Worm (Caenorhabditis elegans) whole organism, young adult: ENCODE results near the gene cand-1.

Experiments used
- B0336.3 ChIP-seq: fragments of 200-800 bp; sonication (Bioruptor generic); IDR thresholded peaks from 2 replicates; pipeline ENCODE4 v1.3.6; 2022; ENCODE audit warnings: missing genetic modification characterization, missing compliant biosample characterization
- C06A6.2 ChIP-seq: fragments of 200-800 bp; sonication (Bioruptor generic); conservative IDR thresholded peaks from 2 replicates; pipeline ENCODE4 v1.3.6; 2022; ENCODE audit warnings: missing genetic modification characterization, missing compliant biosample characterization
- F23B12.7 ChIP-seq: sonication (generic microtip); optimal IDR thresholded peaks from 2 replicates; lab custom pipeline; 2017; ENCODE audit warnings: missing genetic modification characterization, mild to moderate bottlenecking, missing compliant biosample characterization, antibody characterized with exemption, moderate library complexity; ENCODE audit not compliant: insufficient read depth
- F39B2.1 ChIP-seq: fragments of 200-800 bp; sonication (Bioruptor generic); IDR thresholded peaks from 2 replicates; pipeline ENCODE4 v1.3.6; 2022; ENCODE audit warnings: missing genetic modification reagents, missing genetic modification characterization, missing compliant biosample characterization
- F49E8.2 ChIP-seq: sonication (generic microtip); optimal IDR thresholded peaks from 3 replicates; lab custom pipeline; 2017; ENCODE audit warnings: missing genetic modification characterization, mild to moderate bottlenecking, missing compliant biosample characterization, antibody characterized with exemption, moderate library complexity; ENCODE audit not compliant: insufficient read depth
- F52B5.7 ChIP-seq: sonication (generic microtip); optimal IDR thresholded peaks from 2 replicates; lab custom pipeline; 2016; ENCODE audit warnings: mild to moderate bottlenecking, missing genetic modification characterization, missing compliant biosample characterization
- T07F8.4 ChIP-seq: sonication (generic microtip); optimal IDR thresholded peaks from 2 replicates; lab custom pipeline; 2016; ENCODE audit warnings: mild to moderate bottlenecking, missing genetic modification characterization, moderate library complexity, missing compliant biosample characterization
- Y67H2A.10 ChIP-seq: fragments of 200-800 bp; sonication (Bioruptor generic); conservative IDR thresholded peaks from 2 replicates; pipeline ENCODE4 v1.3.6; 2022; ENCODE audit warnings: missing genetic modification reagents, missing genetic modification characterization, missing compliant biosample characterization
- ama-1 ChIP-seq, 3 experiments: fragments of 150-350 bp in 1 of 3; sonication (generic microtip) in 2 of 3; optimal IDR thresholded peaks; 2 replicates each; lab custom pipeline; 2014 to 2018; ENCODE audit warnings: missing biosample characterization in 2 of 3, missing genetic modification characterization in 2 of 3, missing genetic modification reagents in 2 of 3
- attf-6 ChIP-seq: fragments of 200-800 bp; sonication (Bioruptor generic); IDR thresholded peaks from 2 replicates; pipeline ENCODE4 v1.3.6; 2022; ENCODE audit warnings: missing genetic modification reagents, missing genetic modification characterization, missing compliant biosample characterization
- cebp-1 ChIP-seq, 2 experiments: fragments of 200-800 bp in 1 of 2; sonication (Bioruptor generic) in 1 of 2; sonication (generic microtip) in 1 of 2; IDR thresholded peaks in 1 of 2; optimal IDR thresholded peaks in 1 of 2; 2 replicates each; pipeline versions ENCODE4 v1.3.6 to Lab custom; 2017 to 2022; ENCODE audit warnings: missing compliant biosample characterization in 2 of 2, missing genetic modification characterization in 2 of 2, mild to moderate bottlenecking in 1 of 2, missing genetic modification reagents in 1 of 2, moderate library complexity in 1 of 2
- efl-1 ChIP-seq: fragments of 150-350 bp; optimal IDR thresholded peaks from 2 replicates; lab custom pipeline; 2014; ENCODE audit warnings: missing biosample characterization, missing genetic modification reagents, missing genetic modification characterization
- egrh-3 ChIP-seq: fragments of 200-800 bp; sonication (Bioruptor generic); IDR thresholded peaks from 2 replicates; pipeline ENCODE4 v1.3.6; 2022; ENCODE audit warnings: missing genetic modification reagents, missing genetic modification characterization, missing compliant biosample characterization
- hlh-12 ChIP-seq: sonication (generic microtip); optimal IDR thresholded peaks from 2 replicates; lab custom pipeline; 2016; ENCODE audit warnings: missing genetic modification characterization, missing compliant biosample characterization
- hmg-1.2 ChIP-seq: fragments of 200-800 bp; sonication (Bioruptor generic); IDR thresholded peaks from 2 replicates; pipeline ENCODE4 v1.3.6; 2022; ENCODE audit warnings: missing genetic modification reagents, missing genetic modification characterization, missing compliant biosample characterization
- hmg-20 ChIP-seq: fragments of 200-800 bp; sonication (Bioruptor generic); IDR thresholded peaks from 2 replicates; pipeline ENCODE4 v1.3.6; 2022; ENCODE audit warnings: missing genetic modification reagents, missing genetic modification characterization, missing compliant biosample characterization
- lin-26 ChIP-seq: fragments of 200-800 bp; sonication (Bioruptor generic); IDR thresholded peaks from 2 replicates; pipeline ENCODE4 v1.3.6; 2022; ENCODE audit warnings: missing genetic modification reagents, missing genetic modification characterization, missing compliant biosample characterization
- lin-35 ChIP-seq, 3 experiments: fragments of 150-350 bp in 2 of 3; sonication (generic microtip) in 1 of 3; optimal IDR thresholded peaks; 2 replicates each; lab custom pipeline; 2014 to 2018; ENCODE audit warnings: missing biosample characterization in 3 of 3, missing genetic modification characterization in 3 of 3, missing genetic modification reagents in 3 of 3
- lin-40 ChIP-seq: sonication (generic microtip); optimal IDR thresholded peaks from 2 replicates; lab custom pipeline; 2016; ENCODE audit warnings: missing genetic modification characterization, mild to moderate bottlenecking, missing compliant biosample characterization, missing genotype, missing genetic modification reagents
- lin-54 ChIP-seq: fragments of 200-800 bp; sonication (Bioruptor generic); optimal IDR thresholded peaks from 2 replicates; lab custom pipeline; 2018; ENCODE audit warnings: mild to moderate bottlenecking, missing genetic modification characterization, missing compliant biosample characterization
- lir-1 ChIP-seq: fragments of 200-800 bp; sonication (Bioruptor generic); conservative IDR thresholded peaks from 2 replicates; pipeline ENCODE4 v1.3.6; 2022; ENCODE audit warnings: missing genetic modification reagents, missing genetic modification characterization, missing compliant biosample characterization
- lsl-1 ChIP-seq: fragments of 200-800 bp; sonication (Bioruptor generic); optimal IDR thresholded peaks from 2 replicates; lab custom pipeline; 2018; ENCODE audit warnings: mild to moderate bottlenecking, missing genetic modification characterization, moderate library complexity, missing compliant biosample characterization
- lsy-27 ChIP-seq: sonication (generic microtip); optimal IDR thresholded peaks from 2 replicates; lab custom pipeline; 2017; ENCODE audit warnings: missing genetic modification characterization, mild to moderate bottlenecking, missing compliant biosample characterization, antibody characterized with exemption, missing genotype, borderline replicate concordance; ENCODE audit not compliant: insufficient read depth
- madf-8 ChIP-seq: fragments of 200-800 bp; sonication (Bioruptor generic); conservative IDR thresholded peaks from 2 replicates; pipeline ENCODE4 v1.3.6; 2022; ENCODE audit warnings: missing genetic modification reagents, missing genetic modification characterization, missing compliant biosample characterization
- nfyb-1 ChIP-seq: fragments of 200-800 bp; sonication (Bioruptor generic); IDR thresholded peaks from 2 replicates; pipeline ENCODE4 v1.3.6; 2022; ENCODE audit warnings: missing genetic modification reagents, missing genetic modification characterization, missing compliant biosample characterization
- nhr-120 ChIP-seq: fragments of 200-800 bp; sonication (Bioruptor generic); IDR thresholded peaks from 2 replicates; pipeline ENCODE4 v1.3.6; 2022; ENCODE audit warnings: missing genetic modification characterization, missing compliant biosample characterization
- pbrm-1 ChIP-seq: fragments of 200-800 bp; sonication (Bioruptor generic); IDR thresholded peaks from 2 replicates; pipeline ENCODE4 v1.3.6; 2022; ENCODE audit warnings: missing genetic modification reagents, missing genetic modification characterization, missing compliant biosample characterization
- rcor-1 ChIP-seq: fragments of 200-800 bp; sonication (Bioruptor generic); IDR thresholded peaks from 2 replicates; pipeline ENCODE4 v1.3.6; 2022; ENCODE audit warnings: missing genetic modification reagents, missing genetic modification characterization, missing compliant biosample characterization
- rec-8 ChIP-seq, 2 experiments: sonication (generic microtip); optimal IDR thresholded peaks; 2 replicates each; lab custom pipeline; 2016; ENCODE audit warnings: mild to moderate bottlenecking in 2 of 2, missing genetic modification characterization in 2 of 2, missing genetic modification reagents in 2 of 2, missing genotype in 2 of 2, missing biosample characterization in 1 of 2, missing compliant biosample characterization in 1 of 2, moderate library complexity in 1 of 2
- repo-1 ChIP-seq: sonication (generic microtip); optimal IDR thresholded peaks from 2 replicates; lab custom pipeline; 2017; ENCODE audit warnings: mild to moderate bottlenecking, missing genetic modification characterization, missing compliant biosample characterization
- rpc-1 ChIP-seq, 2 experiments: fragments of 150-350 bp in 1 of 2; sonication (generic microtip) in 1 of 2; optimal IDR thresholded peaks; 2 replicates each; lab custom pipeline; 2014 to 2018; ENCODE audit warnings: missing biosample characterization in 1 of 2, missing genetic modification characterization in 1 of 2, missing genetic modification reagents in 1 of 2, missing genotype in 1 of 2
- tbp1 ChIP-seq: fragments of 200-800 bp; sonication (Bioruptor generic); optimal IDR thresholded peaks from 2 replicates; lab custom pipeline; 2018; ENCODE audit warnings: mild to moderate bottlenecking, missing genetic modification characterization, missing compliant biosample characterization
- xnd-1 ChIP-seq: sonication (generic microtip); optimal IDR thresholded peaks from 2 replicates; lab custom pipeline; 2016; ENCODE audit warnings: missing genotype, missing genetic modification reagents, missing genetic modification characterization, missing compliant biosample characterization
- ztf-3 ChIP-seq: fragments of 200-800 bp; sonication (Bioruptor generic); optimal IDR thresholded peaks from 2 replicates; lab custom pipeline; 2018; ENCODE audit warnings: mild to moderate bottlenecking, missing genetic modification characterization, missing compliant biosample characterization

cand-1 gene

ce11 chrV:16794828-16795354, 7.8 kb upstream of the cand-1 start, which contains the start of the genes ctps-1 and pus-1 (continued):
- TF ChIP-seq pbrm-1 (GFP tag; lab: Robert Waterston, UW) (peak; percentile 80; the same call in 1 of the 2 replicates), egrh-3 (no peak), madf-8 (GFP tag; lab: Robert Waterston, UW) (peak; percentile 71), Y67H2A.10 (no peak), F52B5.7 (tag; lab: Kevin White, UChicago) (no peak), lin-26 (GFP tag; lab: Robert Waterston, UW) (no peak), B0336.3 (GFP tag; lab: Robert Waterston, UW) (peak; percentile 61), nhr-120 (no peak), attf-6 (GFP tag; lab: Robert Waterston, UW) (peak; percentile 85), T07F8.4 (tag; lab: Kevin White, UChicago) (no peak), lin-35 (GFP tag; optimal IDR thresholded peaks at IDR 0.05; lab: Kevin White, UChicago) (peak in 1 of 3 experiments; percentile 69), xnd-1 (tag; lab: Kevin White, UChicago) (peak; percentile 70), efl-1 (GFP tag; lab: Kevin White, UChicago) (peak; percentile 80), tbp1 (GFP tag; lab: Kevin White, UChicago) (peak; percentile 39), ztf-3 (GFP tag; lab: Kevin White, UChicago) (no peak), hmg-20 (GFP tag; lab: Robert Waterston, UW) (peak; percentile 45; the same call in 1 of the 2 replicates), lir-1 (GFP tag; lab: Robert Waterston, UW) (0 out of 2 replicates have a peak, but pooled peaks have one; percentile 41), cebp-1 (GFP tag; IDR thresholded peaks at IDR 0.05; lab: Robert Waterston, UW) (no peak), cebp-1 (tag; optimal IDR thresholded peaks at IDR 0.05; lab: Kevin White, UChicago) (peak; percentile 72), ama-1 (optimal IDR thresholded peaks at IDR 0.05; lab: Kevin White, UChicago) (no peak), ama-1 (GFP tag; optimal IDR thresholded peaks at IDR 0.05; lab: Kevin White, UChicago) (no peak), hmg-1.2 (GFP tag; lab: Robert Waterston, UW) (peak; percentile 23; the same call in 1 of the 2 replicates), F49E8.2 (tag; lab: Kevin White, UChicago) (peak; percentile 38), lin-54 (peak; percentile 77)

ce11 chrV:16800484-16800883, 2.2 kb upstream of the cand-1 start:
- no peak for TF ChIP-seq lin-35 (GFP tag; optimal IDR thresholded peaks at IDR 0.05; lab: Kevin White, UChicago)
- TF ChIP-seq madf-8 (GFP tag; lab: Robert Waterston, UW) = no peak
- TF ChIP-seq cebp-1 (GFP tag; IDR thresholded peaks at IDR 0.05; lab: Robert Waterston, UW) = no peak
- TF ChIP-seq cebp-1 (tag; optimal IDR thresholded peaks at IDR 0.05; lab: Kevin White, UChicago) = peak; percentile 67
- no peak for TF ChIP-seq F23B12.7
- TF ChIP-seq nfyb-1 (GFP tag; lab: Robert Waterston, UW) = no peak
- TF ChIP-seq, all 124 proteins: peak for 1

- TF ChIP-seq lsy-27 (tag; lab: Kevin White, UChicago) (no peak), repo-1 (tag; lab: Kevin White, UChicago) (no peak), ztf-3 (GFP tag; lab: Kevin White, UChicago) (no peak), hlh-12 (tag; lab: Kevin White, UChicago) (no peak), rcor-1 (no peak), rec-8 (tag; optimal IDR thresholded peaks at IDR 0.05; lab: Kevin White, UChicago) (no peak), rpc-1 (optimal IDR thresholded peaks at IDR 0.05; lab: Kevin White, UChicago) (no peak), rpc-1 (tag; optimal IDR thresholded peaks at IDR 0.05; lab: Kevin White, UChicago) (no peak), lsl-1 (GFP tag; lab: Kevin White, UChicago) (no peak), lin-40 (no peak), F39B2.1 (GFP tag; lab: Robert Waterston, UW) (no peak), attf-6 (GFP tag; lab: Robert Waterston, UW) (no peak), C06A6.2 (GFP tag; lab: Robert Waterston, UW) (no peak)
Observed at ce11 chrV:16804795-16805194, 2.1 kb downstream of the cand-1 start.
